Worm (Caenorhabditis elegans) whole organism, mixed stage, embryonic: ENCODE data around the gene F39G3.3.

Source experiments
- M03D4.4 ChIP-seq: sonication (generic microtip); optimal IDR thresholded peaks from 2 replicates; lab custom pipeline; 2017; ENCODE audit warnings: mild to moderate bottlenecking, missing genetic modification characterization, missing compliant biosample characterization
- flh-1 ChIP-seq: fragments of 200-800 bp; sonication (Bioruptor generic); optimal IDR thresholded peaks from 2 replicates; lab custom pipeline; 2018; ENCODE audit warnings: mild to moderate bottlenecking, missing genetic modification characterization, moderate library complexity, missing compliant biosample characterization
- mab-5 ChIP-seq: fragments of 150-350 bp; optimal IDR thresholded peaks from 2 replicates; lab custom pipeline; 2014; ENCODE audit warnings: missing biosample characterization, missing genetic modification characterization
- mep-1 ChIP-seq: fragments of 150-350 bp; optimal IDR thresholded peaks from 2 replicates; lab custom pipeline; 2017; ENCODE audit warnings: missing biosample characterization, missing genetic modification reagents, missing genetic modification characterization, inconsistent platforms
- nhr-12 ChIP-seq: fragments of 150-350 bp; optimal IDR thresholded peaks from 2 replicates; lab custom pipeline; 2014; ENCODE audit warnings: missing biosample characterization, missing genetic modification characterization
- nhr-237 ChIP-seq: fragments of 150-350 bp; optimal IDR thresholded peaks from 2 replicates; lab custom pipeline; 2014; ENCODE audit warnings: missing biosample characterization, missing genetic modification characterization
- nhr-28 ChIP-seq: fragments of 150-350 bp; optimal IDR thresholded peaks from 2 replicates; lab custom pipeline; 2014; ENCODE audit warnings: missing biosample characterization, missing genetic modification characterization
- nhr-76 ChIP-seq: sonication (generic microtip); optimal IDR thresholded peaks from 2 replicates; lab custom pipeline; 2017; ENCODE audit warnings: missing biosample characterization, missing genetic modification characterization
- pha-4 ChIP-seq: fragments of 150-350 bp; optimal IDR thresholded peaks from 2 replicates; lab custom pipeline; 2018; ENCODE audit warnings: missing biosample characterization, missing genetic modification reagents, missing genetic modification characterization
- snpc-4 ChIP-seq: fragments of 150-350 bp; optimal IDR thresholded peaks from 2 replicates; lab custom pipeline; 2014; ENCODE audit warnings: missing biosample characterization, missing genetic modification characterization
- unc-120 ChIP-seq: sonication (generic microtip); optimal IDR thresholded peaks from 2 replicates; lab custom pipeline; 2017; ENCODE audit warnings: missing genetic modification characterization, missing compliant biosample characterization; ENCODE audit not compliant: poor library complexity, severe bottlenecking
- unc-39 ChIP-seq: fragments of 150-350 bp; optimal IDR thresholded peaks from 2 replicates; lab custom pipeline; 2014; ENCODE audit warnings: missing biosample characterization, missing genetic modification characterization
- unc-62 ChIP-seq: fragments of 150-350 bp; optimal IDR thresholded peaks from 2 replicates; lab custom pipeline; 2014; ENCODE audit warnings: missing biosample characterization, missing genetic modification reagents, missing genetic modification characterization

DNA sequence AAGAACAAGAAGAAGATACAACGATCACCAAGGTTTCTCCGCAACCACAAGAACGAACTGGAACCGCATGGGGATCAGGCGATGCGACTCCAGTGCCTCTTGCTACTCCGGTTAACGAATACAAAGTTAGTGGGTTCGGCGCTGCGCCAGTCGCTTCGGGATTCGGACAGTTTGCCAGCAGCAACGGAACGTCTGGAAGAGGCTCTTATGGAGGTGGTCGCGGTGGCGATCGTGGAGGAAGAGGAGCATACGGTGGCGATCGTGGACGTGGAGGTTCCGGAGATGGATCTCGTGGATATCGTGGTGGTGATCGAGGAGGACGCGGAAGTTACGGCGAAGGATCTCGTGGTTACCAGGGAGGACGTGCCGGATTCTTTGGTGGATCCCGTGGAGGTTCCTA is 26.3 kb downstream of the F39G3.3 start:
- TF ChIP-seq M03D4.4 (tag; lab: Kevin White, UChicago) (no peak), snpc-4 (tag; lab: Kevin White, UChicago) (no peak), nhr-12 (no peak), unc-39 (tag; lab: Kevin White, UChicago) (no peak), nhr-28 (tag; lab: Kevin White, UChicago) (no peak), pha-4 (tag; lab: Kevin White, UChicago) (no peak), nhr-237 (tag; lab: Kevin White, UChicago) (no peak), nhr-76 (tag; lab: Kevin White, UChicago) (no peak), mab-5 (tag; lab: Kevin White, UChicago) (no peak), flh-1 (GFP tag; lab: Kevin White, UChicago) (no peak), unc-62 (no peak), mep-1 (tag; lab: Kevin White, UChicago) (no peak), unc-120 (tag; lab: Kevin White, UChicago) (no peak)
